Worm (Caenorhabditis elegans) whole organism, L4/young adult: ENCODE results near the gene C54C6.11.

Experiments used
- W03F9.2 ChIP-seq: fragments of 150-350 bp; optimal IDR thresholded peaks from 2 replicates; lab custom pipeline; 2014; ENCODE audit warnings: missing biosample characterization, missing genetic modification characterization
- him-1 ChIP-seq: sonication (generic microtip); optimal IDR thresholded peaks from 2 replicates; lab custom pipeline; 2016; ENCODE audit warnings: missing genotype, missing genetic modification reagents, missing genetic modification characterization, missing compliant biosample characterization

- TF ChIP-seq him-1 (tag; lab: Kevin White, UChicago), result no peak
- no peak for TF ChIP-seq W03F9.2
Measured at ce11 chrIII:3528342-3528741, 19.8 kb upstream of the C54C6.11 start, which contains the start of gene rpl-37.
